Worm (Caenorhabditis elegans): ENCODE measurements around the gene F13E6.2.

- TF ChIP-seq nhr-76 (tag; optimal IDR thresholded peaks at IDR 0.05) (no peak), fos-1 (tag; optimal IDR thresholded peaks at IDR 0.05) (no peak), lin-39 (tag; optimal IDR thresholded peaks at IDR 0.05) (no peak), ceh-82 (tag; optimal IDR thresholded peaks at IDR 0.05) (no peak), elt-3 (tag; optimal IDR thresholded peaks at IDR 0.05) (no peak), nhr-85 (tag) (no peak), nhr-12 (tag; optimal IDR thresholded peaks at IDR 0.05) (no peak), nhr-237 (tag; optimal IDR thresholded peaks at IDR 0.05) (no peak), sox-4 (tag; optimal IDR thresholded peaks at IDR 0.05) (no peak), lsy-2 (tag; optimal IDR thresholded peaks at IDR 0.05) (no peak), fkh-10 (GFP tag; optimal IDR thresholded peaks at IDR 0.05) (no peak), jun-1 (tag; optimal IDR thresholded peaks at IDR 0.05) (no peak)
Measured at ce11 chrX:10619554-10620199, 54.4 kb downstream of the F13E6.2 start.
